Worm (Caenorhabditis elegans): ENCODE results near the gene R07E5.4.

ce11 chrIII:4359900-4360299 lies 34.7 kb upstream of the R07E5.4 start:
- TF ChIP-seq dao-5 (tag; optimal IDR thresholded peaks at IDR 0.05) = no peak
- no peak for TF ChIP-seq him-1 (tag; optimal IDR thresholded peaks at IDR 0.05)
